Fruit fly (Drosophila melanogaster): Measurements from ENCODE around the gene Gr93b.

The Gr93b gene

dm6 chr3R:21849988-21850460 lies 6.5 kb upstream of the Gr93b start (continued):
- peak; percentile 20 for TF ChIP-seq CG3407 (GFP tag; optimal IDR thresholded peaks at IDR 0.05)
- no peak for TF ChIP-seq mld (GFP tag; IDR thresholded peaks at IDR 0.05; ENCODE audit: partially characterized antibody)
- peak; percentile 25 for TF ChIP-seq PHDP (tag; optimal IDR thresholded peaks at IDR 0.05)
- peak; percentile 43 for TF ChIP-seq phol (tag; optimal IDR thresholded peaks at IDR 0.05)
- no peak for TF ChIP-seq crp (GFP tag; optimal IDR thresholded peaks at IDR 0.05)
- TF ChIP-seq ewg (GFP tag; optimal IDR thresholded peaks at IDR 0.05), result peak; percentile 25
- TF ChIP-seq Hsf (GFP tag; optimal IDR thresholded peaks at IDR 0.05), result peak; percentile 59
- TF ChIP-seq Ada2b (GFP tag; IDR thresholded peaks at IDR 0.05), result 0 out of 2 replicates have a peak, but pooled peaks have one; percentile 18
- TF ChIP-seq Lhr (GFP tag; optimal IDR thresholded peaks at IDR 0.05), result peak; percentile 27
- peak; percentile 37 for TF ChIP-seq CG11504 (tag; optimal IDR thresholded peaks at IDR 0.05)
- no peak for TF ChIP-seq pita (GFP tag; optimal IDR thresholded peaks at IDR 0.05)
- no peak for TF ChIP-seq psq (GFP tag; optimal IDR thresholded peaks at IDR 0.05)
- peak; percentile 12 for TF ChIP-seq Atf3 (GFP tag; optimal IDR thresholded peaks at IDR 0.05)
- peak; percentile 45 for TF ChIP-seq CG7839 (tag; optimal IDR thresholded peaks at IDR 0.05)
- peak; percentile 67 for TF ChIP-seq shn (GFP tag; optimal IDR thresholded peaks at IDR 0.05)
- no peak for TF ChIP-seq CG12104 (GFP tag; optimal IDR thresholded peaks at IDR 0.05)
- TF ChIP-seq ab (GFP tag; optimal IDR thresholded peaks at IDR 0.05), result no peak
- no peak for TF ChIP-seq Lpt (GFP tag; optimal IDR thresholded peaks at IDR 0.05)
- TF ChIP-seq pfk (GFP tag; optimal IDR thresholded peaks at IDR 0.05), result no peak
- peak; percentile 7 for TF ChIP-seq CG4707 (GFP tag; optimal IDR thresholded peaks at IDR 0.05)
- TF ChIP-seq bowl (GFP tag; IDR thresholded peaks at IDR 0.05), result no peak
- peak; percentile 84 for TF ChIP-seq twi (tag; optimal IDR thresholded peaks at IDR 0.05)
- TF ChIP-seq btn (GFP tag; optimal IDR thresholded peaks at IDR 0.05), result no peak
- TF ChIP-seq Ets97D (GFP tag; optimal IDR thresholded peaks at IDR 0.05), result no peak
- no peak for TF ChIP-seq CG3281 (GFP tag; optimal IDR thresholded peaks at IDR 0.05)
- TF ChIP-seq Hr3 (GFP tag; optimal IDR thresholded peaks at IDR 0.05), result peak; percentile 11
- TF ChIP-seq CG1602 (GFP tag; optimal IDR thresholded peaks at IDR 0.05), result peak; percentile 0
- no peak; the same call in 1 of the 2 replicates for TF ChIP-seq Atf6 (GFP tag; IDR thresholded peaks at IDR 0.05)
- peak; percentile 13 for TF ChIP-seq ems (GFP tag; optimal IDR thresholded peaks at IDR 0.05)
- TF ChIP-seq Adf1 (GFP tag; IDR thresholded peaks at IDR 0.05), result no peak
- peak; percentile 28 for TF ChIP-seq BtbVII (GFP tag; optimal IDR thresholded peaks at IDR 0.05)
- peak; percentile 20 for TF ChIP-seq mam (GFP tag; optimal IDR thresholded peaks at IDR 0.05)
- TF ChIP-seq bcd (GFP tag; optimal IDR thresholded peaks at IDR 0.05), result no peak
- no peak for TF ChIP-seq CG7987 (GFP tag; optimal IDR thresholded peaks at IDR 0.05)
- TF ChIP-seq aop (GFP tag; IDR thresholded peaks at IDR 0.05), result no peak
- peak; percentile 52 for TF ChIP-seq CG2712 (tag; optimal IDR thresholded peaks at IDR 0.05)
- TF ChIP-seq hkb (optimal IDR thresholded peaks at IDR 0.05), result no peak
- TF ChIP-seq hkb (GFP tag; IDR thresholded peaks at IDR 0.05), result no peak
- peak; percentile 22 for TF ChIP-seq fd64A (GFP tag; optimal IDR thresholded peaks at IDR 0.05)
- no peak for TF ChIP-seq Bgb (GFP tag; IDR thresholded peaks at IDR 0.05; ENCODE audit: partially characterized antibody)
- peak; percentile 36 for TF ChIP-seq CG12659 (GFP tag; optimal IDR thresholded peaks at IDR 0.05)
- no peak for TF ChIP-seq BEAF-32 (GFP tag; optimal IDR thresholded peaks at IDR 0.05)
- no peak for TF ChIP-seq en (GFP tag; optimal IDR thresholded peaks at IDR 0.05)
